Fruit fly (Drosophila melanogaster): Measurements from ENCODE around the gene CG9427.

Gene CG9427

dm6 chr3R:9605084-9605483 is 21.6 kb downstream of the CG9427 start (continued):
- TF ChIP-seq Nf-YB (GFP tag; optimal IDR thresholded peaks at IDR 0.05) (no peak), ara (GFP tag; IDR thresholded peaks at IDR 0.05) (peak; percentile 73), CG1233 (GFP tag; optimal IDR thresholded peaks at IDR 0.05) (no peak), Meics (GFP tag; optimal IDR thresholded peaks at IDR 0.05) (no peak), CG9932 (GFP tag; IDR thresholded peaks at IDR 0.05) (no peak), tin (GFP tag; optimal IDR thresholded peaks at IDR 0.05) (peak; percentile 57), CG1602 (GFP tag; optimal IDR thresholded peaks at IDR 0.05) (no peak), CG13894 (tag; optimal IDR thresholded peaks at IDR 0.05) (no peak), Doc3 (GFP tag; IDR thresholded peaks at IDR 0.05; ENCODE audit: partially characterized antibody) (no peak), CG14441 (GFP tag; IDR thresholded peaks at IDR 0.05) (no peak), twi (tag; optimal IDR thresholded peaks at IDR 0.05) (no peak), CG17361 (GFP tag; IDR thresholded peaks at IDR 0.05) (peak; percentile 54; the same call in 2 of the 3 replicates), az2 (GFP tag; optimal IDR thresholded peaks at IDR 0.05) (peak; percentile 31), slp2 (GFP tag; optimal IDR thresholded peaks at IDR 0.05) (peak; percentile 12), bsh (GFP tag; optimal IDR thresholded peaks at IDR 0.05) (peak; percentile 47 to 77), CG7786 (GFP tag; optimal IDR thresholded peaks at IDR 0.05) (no peak), croc (GFP tag; conservative IDR thresholded peaks at IDR 0.05) (peak; percentile 48; the same call in 2 of the 3 replicates), sr (GFP tag; IDR thresholded peaks at IDR 0.05) (no peak), CG3163 (GFP tag; optimal IDR thresholded peaks at IDR 0.05) (no peak), org-1 (GFP tag; optimal IDR thresholded peaks at IDR 0.05) (no peak), pum (GFP tag; optimal IDR thresholded peaks at IDR 0.05) (peak; percentile 26), Lpt (GFP tag; optimal IDR thresholded peaks at IDR 0.05) (no peak), Sry-δ (GFP tag; optimal IDR thresholded peaks at IDR 0.05) (no peak), sc (optimal IDR thresholded peaks at IDR 0.05) (no peak), sc (GFP tag; optimal IDR thresholded peaks at IDR 0.05) (peak; percentile 26), Fer1 (GFP tag; optimal IDR thresholded peaks at IDR 0.05) (no peak), tup (GFP tag; optimal IDR thresholded peaks at IDR 0.05) (peak; percentile 8), CG10462 (GFP tag; optimal IDR thresholded peaks at IDR 0.05) (no peak), YL-1 (GFP tag; optimal IDR thresholded peaks at IDR 0.05) (no peak), ind (GFP tag; optimal IDR thresholded peaks at IDR 0.05) (no peak), CG12659 (GFP tag; optimal IDR thresholded peaks at IDR 0.05) (no peak), hb (GFP tag; IDR thresholded peaks at IDR 0.05; ENCODE audit: partially characterized antibody) (no peak), Mes4 (GFP tag; optimal IDR thresholded peaks at IDR 0.05) (no peak), chif (GFP tag; optimal IDR thresholded peaks at IDR 0.05) (peak; percentile 55 to 69), Doc2 (GFP tag; IDR thresholded peaks at IDR 0.05) (no peak), fd64A (GFP tag; optimal IDR thresholded peaks at IDR 0.05) (no peak), Optix (GFP tag; IDR thresholded peaks at IDR 0.05) (no peak), CG1647 (GFP tag; optimal IDR thresholded peaks at IDR 0.05) (no peak), CrebB (tag; optimal IDR thresholded peaks at IDR 0.05) (no peak), mirr (GFP tag; optimal IDR thresholded peaks at IDR 0.05) (no peak), Dip2 (GFP tag; IDR thresholded peaks at IDR 0.05) (no peak), CG18619 (GFP tag; optimal IDR thresholded peaks at IDR 0.05) (no peak), B-H2 (GFP tag; optimal IDR thresholded peaks at IDR 0.05) (no peak), CG10959 (GFP tag; IDR thresholded peaks at IDR 0.05) (peak; percentile 61), CG12942 (GFP tag; optimal IDR thresholded peaks at IDR 0.05) (no peak), CG3838 (GFP tag; optimal IDR thresholded peaks at IDR 0.05) (no peak), dysf (GFP tag; IDR thresholded peaks at IDR 0.05) (no peak), pho (GFP tag; optimal IDR thresholded peaks at IDR 0.05) (no peak), Fer3 (tag; optimal IDR thresholded peaks at IDR 0.05) (no peak), CG12236 (GFP tag; optimal IDR thresholded peaks at IDR 0.05) (no peak), Antp (GFP tag; optimal IDR thresholded peaks at IDR 0.05) (peak; percentile 12), Bteb2 (GFP tag; optimal IDR thresholded peaks at IDR 0.05) (no peak), CG1792 (GFP tag; optimal IDR thresholded peaks at IDR 0.05) (no peak)

Measured in whole organism, embryonic.